Fruit fly (Drosophila melanogaster) whole organism, embryonic: ENCODE measurements around the gene CG42272.
A peak's percentile ranks its signal among the peaks of the same experiment; 100 is the strongest.

Source experiments
- Ada2b ChIP-seq: fragments of 200-800 bp; sonication (Bioruptor generic); IDR thresholded peaks from 2 replicates; pipeline ENCODE4 v1.3.6; 2022; ENCODE audit warnings: missing biosample characterization, missing genetic modification characterization
- Atf6 ChIP-seq: fragments of 200-800 bp; sonication (Bioruptor generic); IDR thresholded peaks from 2 replicates; pipeline ENCODE4 v1.3.6; 2022; ENCODE audit warnings: missing biosample characterization, missing genetic modification characterization
- Awh ChIP-seq: fragments of 200-800 bp; sonication (Bioruptor generic); IDR thresholded peaks from 2 replicates; pipeline ENCODE4, ENCODE4 v1.3.6; 2022; ENCODE audit warnings: missing biosample characterization, missing genetic modification characterization
- Bteb2 ChIP-seq: fragments of 200-800 bp; sonication (Bioruptor generic); optimal IDR thresholded peaks from 2 replicates; lab custom pipeline; 2016; ENCODE audit warnings: missing biosample characterization, missing genetic modification characterization
- CG12104 ChIP-seq: fragments of 200-800 bp; sonication (Bioruptor generic); optimal IDR thresholded peaks from 3 replicates; lab custom pipeline; 2016; ENCODE audit warnings: missing biosample characterization, missing genetic modification characterization
- CG13123 ChIP-seq: fragments of 200-800 bp; sonication (Bioruptor generic); optimal IDR thresholded peaks from 2 replicates; lab custom pipeline; 2016; ENCODE audit warnings: missing biosample characterization, missing genetic modification characterization
- CG15514 ChIP-seq: fragments of 200-800 bp; sonication (Bioruptor generic); optimal IDR thresholded peaks from 3 replicates; lab custom pipeline; 2017; ENCODE audit warnings: missing biosample characterization, missing genetic modification characterization, mild to moderate bottlenecking, moderate library complexity, missing genetic modification reagents
- CG17802 ChIP-seq: fragments of 200-800 bp; sonication (Bioruptor generic); optimal IDR thresholded peaks from 2 replicates; lab custom pipeline; 2018; ENCODE audit warnings: missing biosample characterization, mild to moderate bottlenecking, missing genetic modification characterization, moderate library complexity
- CG18764 ChIP-seq: fragments of 200-800 bp; sonication (Bioruptor generic); optimal IDR thresholded peaks from 3 replicates; lab custom pipeline; 2016; ENCODE audit warnings: missing biosample characterization, missing genetic modification characterization
- CG4854 ChIP-seq: fragments of 200-800 bp; sonication (Bioruptor generic); optimal IDR thresholded peaks from 2 replicates; lab custom pipeline; 2016; ENCODE audit warnings: missing biosample characterization, missing genetic modification characterization, inconsistent platforms
- CG5245 ChIP-seq: fragments of 200-800 bp; sonication (Bioruptor generic); optimal IDR thresholded peaks from 3 replicates; lab custom pipeline; 2016; ENCODE audit warnings: missing biosample characterization, missing genetic modification characterization
- CG6272 ChIP-seq: fragments of 200-800 bp; sonication (Bioruptor generic); IDR thresholded peaks from 2 replicates; pipeline ENCODE4 v1.3.6; 2022; ENCODE audit warnings: missing biosample characterization, missing genetic modification characterization
- CG6689 ChIP-seq: fragments of 200-800 bp; sonication (Bioruptor generic); IDR thresholded peaks from 2 replicates; pipeline ENCODE4 v1.3.6; 2022; ENCODE audit warnings: missing biosample characterization, missing genetic modification characterization
- CG7928 ChIP-seq: fragments of 200-800 bp; sonication (Bioruptor generic); optimal IDR thresholded peaks from 2 replicates; lab custom pipeline; 2017; ENCODE audit warnings: missing biosample characterization, mild to moderate bottlenecking, missing genetic modification characterization
- CG8924 ChIP-seq: fragments of 200-800 bp; optimal IDR thresholded peaks from 3 replicates; lab custom pipeline; 2019; ENCODE audit warnings: missing biosample characterization, mild to moderate bottlenecking, missing genetic modification characterization, moderate library complexity
- CHES-1-like ChIP-seq: fragments of 200-800 bp; sonication (Bioruptor generic); optimal IDR thresholded peaks from 2 replicates; lab custom pipeline; 2016; ENCODE audit warnings: missing biosample characterization, missing genetic modification characterization
- CrebB ChIP-seq: fragments of 200-800 bp; sonication (Bioruptor generic); optimal IDR thresholded peaks from 3 replicates; lab custom pipeline; 2018; ENCODE audit warnings: missing biosample characterization, mild to moderate bottlenecking, missing genetic modification characterization
- D ChIP-seq, 2 experiments: fragments of 200-800 bp in 1 of 2; fragments of >200 bp in 1 of 2; sonication (Bioruptor generic) in 1 of 2; optimal IDR thresholded peaks; 2 replicates in 1 of 2; 3 replicates in 1 of 2; lab custom pipeline; 2017; ENCODE audit warnings: mild to moderate bottlenecking in 1 of 2, missing biosample characterization in 1 of 2, missing genetic modification characterization in 1 of 2, missing genetic modification reagents in 1 of 2
- E2f2 ChIP-seq: fragments of 200-800 bp; sonication (Bioruptor generic); IDR thresholded peaks from 2 replicates; pipeline ENCODE4 v1.3.6; 2022; ENCODE audit warnings: missing biosample characterization, missing genetic modification characterization
- Hand ChIP-seq: fragments of 200-800 bp; sonication (Bioruptor generic); optimal IDR thresholded peaks from 2 replicates; lab custom pipeline; 2017; ENCODE audit warnings: mild to moderate bottlenecking, missing biosample characterization, missing genetic modification reagents, missing genetic modification characterization
- Hmx ChIP-seq: fragments of 200-800 bp; sonication (Bioruptor generic); optimal IDR thresholded peaks from 2 replicates; lab custom pipeline; 2016; ENCODE audit warnings: missing biosample characterization, missing genetic modification characterization
- Hr78 ChIP-seq, 2 experiments: fragments of 200-800 bp in 1 of 2; fragments of >200 bp in 1 of 2; sonication (Bioruptor generic) in 1 of 2; optimal IDR thresholded peaks; 2 replicates each; lab custom pipeline; 2017 to 2019; ENCODE audit warnings: missing biosample characterization in 2 of 2, missing genetic modification characterization in 2 of 2, mild to moderate bottlenecking in 1 of 2, moderate library complexity in 1 of 2
- Mrtf ChIP-seq: fragments of 200-800 bp; sonication (Bioruptor generic); IDR thresholded peaks from 3 replicates; pipeline ENCODE4 v1.3.6; 2022; ENCODE audit warnings: missing biosample characterization, missing genetic modification characterization
- Opbp ChIP-seq: fragments of 200-800 bp; sonication (Bioruptor generic); IDR thresholded peaks from 3 replicates; pipeline ENCODE4 v1.3.6; 2022; ENCODE audit warnings: missing biosample characterization, missing genetic modification characterization; ENCODE audit not compliant: partially characterized antibody
- Optix ChIP-seq: fragments of 200-800 bp; sonication (Bioruptor generic); IDR thresholded peaks from 3 replicates; pipeline ENCODE4 v1.3.6; 2022; ENCODE audit warnings: missing biosample characterization, missing genetic modification characterization
- Poxn ChIP-seq: fragments of 200-800 bp; sonication (Bioruptor generic); IDR thresholded peaks from 2 replicates; pipeline ENCODE4 v1.3.6; 2022; ENCODE audit warnings: missing biosample characterization, missing genetic modification characterization
- Side ChIP-seq: fragments of 200-800 bp; sonication (Bioruptor generic); optimal IDR thresholded peaks from 2 replicates; lab custom pipeline; 2016; ENCODE audit warnings: missing biosample characterization, missing genetic modification characterization
- Xrp1 ChIP-seq: fragments of 200-800 bp; sonication (Bioruptor generic); IDR thresholded peaks from 2 replicates; pipeline ENCODE4 v1.3.6; 2022; ENCODE audit warnings: missing biosample characterization, missing genetic modification characterization
- cas ChIP-seq: fragments of 200-800 bp; sonication (Bioruptor generic); IDR thresholded peaks from 2 replicates; pipeline ENCODE4 v1.3.6; 2022; ENCODE audit warnings: missing biosample characterization, missing genetic modification characterization
- caup ChIP-seq: fragments of 200-800 bp; sonication (Bioruptor generic); optimal IDR thresholded peaks from 3 replicates; lab custom pipeline; 2017; ENCODE audit warnings: missing biosample characterization, mild to moderate bottlenecking, missing genetic modification characterization, moderate library complexity; ENCODE audit not compliant: severe bottlenecking
- croc ChIP-seq: fragments of 200-800 bp; sonication (Bioruptor generic); conservative IDR thresholded peaks from 3 replicates; pipeline ENCODE4 v1.3.6; 2022; ENCODE audit warnings: missing biosample characterization, missing genetic modification characterization
- dan ChIP-seq: fragments of 200-800 bp; sonication (Bioruptor generic); IDR thresholded peaks from 2 replicates; pipeline ENCODE4 v1.3.6; 2022; ENCODE audit warnings: missing biosample characterization, missing genetic modification characterization
- danr ChIP-seq: fragments of 200-800 bp; sonication (Bioruptor generic); IDR thresholded peaks from 2 replicates; pipeline ENCODE4 v1.3.6; 2022; ENCODE audit warnings: missing biosample characterization, missing genetic modification characterization
- disco-r ChIP-seq: fragments of 200-800 bp; sonication (Bioruptor generic); optimal IDR thresholded peaks from 2 replicates; lab custom pipeline; 2016; ENCODE audit warnings: missing biosample characterization, missing genetic modification characterization
- eve ChIP-seq, 2 experiments: fragments of >200 bp; optimal IDR thresholded peaks; 2 replicates each; lab custom pipeline; 2017; ENCODE audit warnings: missing biosample characterization in 2 of 2, missing genetic modification characterization in 2 of 2
- ewg ChIP-seq: fragments of 200-800 bp; sonication (Bioruptor generic); optimal IDR thresholded peaks from 3 replicates; lab custom pipeline; 2017; ENCODE audit warnings: mild to moderate bottlenecking, missing biosample characterization, missing genetic modification reagents, missing genetic modification characterization
- gcm ChIP-seq: fragments of 200-800 bp; sonication (Bioruptor generic); optimal IDR thresholded peaks from 2 replicates; lab custom pipeline; 2019; ENCODE audit warnings: missing biosample characterization, mild to moderate bottlenecking, missing genetic modification characterization, moderate library complexity
- gcm2 ChIP-seq: fragments of 200-800 bp; sonication (Bioruptor generic); optimal IDR thresholded peaks from 2 replicates; lab custom pipeline; 2016; ENCODE audit warnings: missing biosample characterization, missing genetic modification characterization
- lmd ChIP-seq: fragments of 200-800 bp; sonication (Bioruptor generic); IDR thresholded peaks from 2 replicates; pipeline ENCODE4 v1.3.6; 2022; ENCODE audit warnings: missing biosample characterization, missing genetic modification characterization
- pan ChIP-seq, 4 experiments: fragments of >200 bp in 3 of 4; fragments of 200-800 bp in 1 of 4; sonication (Bioruptor generic) in 1 of 4; optimal IDR thresholded peaks in 3 of 4; IDR thresholded peaks in 1 of 4; 2 replicates each; pipeline versions ENCODE4 v1.3.6 to Lab custom; 2017 to 2022; ENCODE audit warnings: missing biosample characterization in 2 of 4, missing genetic modification characterization in 2 of 4, mixed read lengths in 1 of 4
- pb ChIP-seq: fragments of 200-800 bp; sonication (Bioruptor generic); optimal IDR thresholded peaks from 3 replicates; lab custom pipeline; 2016; ENCODE audit warnings: missing biosample characterization, missing genetic modification characterization
- run ChIP-seq: fragments of 200-800 bp; sonication (Bioruptor generic); optimal IDR thresholded peaks from 3 replicates; lab custom pipeline; 2018; ENCODE audit warnings: missing biosample characterization, mild to moderate bottlenecking, missing genetic modification characterization
- sisA ChIP-seq: fragments of 200-800 bp; sonication (Bioruptor generic); IDR thresholded peaks from 2 replicates; pipeline ENCODE4 v1.3.6; 2022; ENCODE audit warnings: missing biosample characterization, missing genetic modification characterization
- sr ChIP-seq: fragments of 200-800 bp; sonication (Bioruptor generic); IDR thresholded peaks from 3 replicates; pipeline ENCODE4 v1.3.6; 2022; ENCODE audit warnings: missing biosample characterization, missing genetic modification characterization
- trem ChIP-seq: fragments of 200-800 bp; optimal IDR thresholded peaks from 3 replicates; lab custom pipeline; 2019; ENCODE audit warnings: missing biosample characterization, mild to moderate bottlenecking, missing genetic modification characterization, moderate library complexity
- twi ChIP-seq: fragments of 200-800 bp; optimal IDR thresholded peaks from 2 replicates; lab custom pipeline; 2019; ENCODE audit warnings: missing biosample characterization, mild to moderate bottlenecking, missing genetic modification characterization, moderate library complexity
- tx ChIP-seq: fragments of 200-800 bp; sonication (Bioruptor generic); optimal IDR thresholded peaks from 2 replicates; lab custom pipeline; 2016; ENCODE audit warnings: missing biosample characterization, missing genetic modification characterization
- zen2 ChIP-seq: fragments of 200-800 bp; sonication (Bioruptor generic); IDR thresholded peaks from 3 replicates; pipeline ENCODE4 v1.3.6; 2022; ENCODE audit warnings: missing biosample characterization, missing genetic modification characterization; ENCODE audit not compliant: partially characterized antibody

CG42272 gene

dm6 chr3L:5768532-5769497 is 34.0 kb upstream of the CG42272 start, which contains the start of the genes Ppat-Dpck and scny (continued):
- TF ChIP-seq Poxn (GFP tag; lab: Robert Waterston, UW) = no peak
- no peak for TF ChIP-seq CG13123 (GFP tag; lab: Kevin White, UChicago)
- TF ChIP-seq sisA (GFP tag; lab: Robert Waterston, UW) = no peak
- TF ChIP-seq Hmx (GFP tag; lab: Kevin White, UChicago) = no peak
- no peak for TF ChIP-seq CG7928 (GFP tag; lab: Kevin White, UChicago)
- TF ChIP-seq Awh (GFP tag; lab: Robert Waterston, UW) = no peak
- no peak for TF ChIP-seq Atf6 (GFP tag; lab: Robert Waterston, UW)
- no peak for TF ChIP-seq croc (GFP tag; lab: Robert Waterston, UW)
- TF ChIP-seq CG15514 (GFP tag; lab: Kevin White, UChicago) = peak; percentile 61
- TF ChIP-seq Hr78 (GFP tag; optimal IDR thresholded peaks at IDR 0.05; lab: Kevin White, UChicago) = no peak
- TF ChIP-seq Xrp1 (GFP tag; lab: Robert Waterston, UW) = no peak
- no peak for TF ChIP-seq eve (GFP tag; optimal IDR thresholded peaks at IDR 0.05; lab: Kevin White, UChicago)
- 0 out of 2 replicates have a peak, but pooled peaks have one; percentile 4 for TF ChIP-seq CG6272 (GFP tag; lab: Robert Waterston, UW)
- TF ChIP-seq run (tag; lab: Kevin White, UChicago) = no peak
- no peak for TF ChIP-seq pb (GFP tag; lab: Kevin White, UChicago)
- no peak for TF ChIP-seq gcm (GFP tag; lab: Kevin White, UChicago)
- TF ChIP-seq danr (GFP tag; lab: Robert Waterston, UW) = no peak
- no peak for TF ChIP-seq Side (GFP tag; lab: Kevin White, UChicago)
- TF ChIP-seq pan (optimal IDR thresholded peaks at IDR 0.05; lab: Kevin White, UChicago) = no peak
- TF ChIP-seq pan (GFP tag; optimal IDR thresholded peaks at IDR 0.05 in 1 of 2, IDR thresholded peaks at IDR 0.05 in 1 of 2) = no peak
- peak; percentile 47 for TF ChIP-seq CHES-1-like (GFP tag; lab: Kevin White, UChicago)
- TF ChIP-seq cas (GFP tag; lab: Robert Waterston, UW) = no peak
- no peak for TF ChIP-seq Ada2b (GFP tag; lab: Robert Waterston, UW)
- TF ChIP-seq CG5245 = no peak
- no peak for TF ChIP-seq Optix
- no peak for TF ChIP-seq lmd (GFP tag; lab: Robert Waterston, UW)
- no peak for TF ChIP-seq Hand (GFP tag; lab: Kevin White, UChicago)
- TF ChIP-seq Opbp (GFP tag; lab: Robert Waterston, UW) = peak; percentile 89
- TF ChIP-seq caup (GFP tag; lab: Kevin White, UChicago) = no peak
- TF ChIP-seq twi (tag; lab: Kevin White, UChicago) = peak; percentile 2
- TF ChIP-seq CG18764 = no peak
- no peak for TF ChIP-seq tx
- TF ChIP-seq CG6689 = no peak
- no peak for TF ChIP-seq dan (GFP tag; lab: Robert Waterston, UW)
- TF ChIP-seq zen2 (GFP tag; lab: Robert Waterston, UW) = peak; percentile 80; the same call in 2 of the 3 replicates
- TF ChIP-seq CG12104 (GFP tag; lab: Kevin White, UChicago) = no peak
- no peak for TF ChIP-seq CG4854 (GFP tag; lab: Kevin White, UChicago)
- peak; percentile 4 for TF ChIP-seq CG8924 (tag; lab: Kevin White, UChicago)
- TF ChIP-seq disco-r (GFP tag; lab: Kevin White, UChicago) = no peak
- TF ChIP-seq E2f2 = no peak
- TF ChIP-seq sr = no peak
- TF ChIP-seq Mrtf (GFP tag; lab: Robert Waterston, UW) = no peak
- TF ChIP-seq CG17802 = no peak
- TF ChIP-seq gcm2 = no peak
- TF ChIP-seq Bteb2 (GFP tag; lab: Kevin White, UChicago) = no peak
- TF ChIP-seq D (optimal IDR thresholded peaks at IDR 0.05; lab: Kevin White, UChicago) = no peak
- TF ChIP-seq D (GFP tag; optimal IDR thresholded peaks at IDR 0.05; lab: Kevin White, UChicago) = no peak
- TF ChIP-seq trem (tag; lab: Kevin White, UChicago) = peak; percentile 100
- TF ChIP-seq CrebB (tag; lab: Kevin White, UChicago) = no peak
- TF ChIP-seq ewg = no peak
